Fruit fly (Drosophila melanogaster): ENCODE measurements around the gene Spt7.
A peak's percentile ranks its signal among the peaks of the same experiment; 100 is the strongest.

- peak; percentile 33 for TF ChIP-seq topi (GFP tag; optimal IDR thresholded peaks at IDR 0.05)
- peak; percentile 36 for TF ChIP-seq Met (GFP tag; optimal IDR thresholded peaks at IDR 0.05)
- no peak for TF ChIP-seq Ets21C (GFP tag; optimal IDR thresholded peaks at IDR 0.05)
- TF ChIP-seq CG3032 (tag; optimal IDR thresholded peaks at IDR 0.05) = peak; percentile 65
- 0 out of 3 replicates have a peak, but pooled peaks have one; percentile 27 for TF ChIP-seq CG8119 (GFP tag; IDR thresholded peaks at IDR 0.05)
- TF ChIP-seq esn (GFP tag; optimal IDR thresholded peaks at IDR 0.05) = peak; percentile 46
- TF ChIP-seq Sox15 (GFP tag; optimal IDR thresholded peaks at IDR 0.05) = peak; percentile 8
- peak; percentile 14 for TF ChIP-seq lz (GFP tag; optimal IDR thresholded peaks at IDR 0.05)
- peak; percentile 45 for TF ChIP-seq achi (GFP tag; optimal IDR thresholded peaks at IDR 0.05)
Observed at dm6 chrX:17806973-17807372, 43.3 kb upstream of the Spt7 start.
